Worm (Caenorhabditis elegans): ENCODE measurements around the gene eps-8.

eps-8 gene

DNA sequence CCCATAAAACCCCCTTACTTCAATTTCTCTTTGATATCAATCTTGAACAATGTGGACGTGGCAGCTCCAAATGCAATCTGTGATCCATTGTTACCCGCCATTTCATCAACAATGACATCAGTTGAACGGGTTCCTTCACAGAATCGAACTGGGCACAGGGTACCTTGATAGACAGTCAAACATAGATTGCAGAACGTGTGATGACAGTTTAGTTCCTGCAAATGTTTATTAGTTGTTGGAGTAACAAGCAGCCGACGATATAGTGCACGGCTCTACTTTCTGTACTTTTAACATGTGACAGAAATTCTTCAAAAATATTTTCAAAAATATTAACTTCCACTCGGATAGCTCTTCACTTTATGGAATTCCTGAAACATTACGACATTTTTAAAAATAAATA lies 65.0 kb downstream of the eps-8 start, which contains the start of gene Y57G11C.48:
Y57G11C.48 (minus strand) TSS at position 101 of the 400 bp plus-strand sequence.
- no peak for TF ChIP-seq pag-3 (tag; optimal IDR thresholded peaks at IDR 0.05; ENCODE audit: borderline replicate concordance)
- TF ChIP-seq C38D4.7 (GFP tag; optimal IDR thresholded peaks at IDR 0.05) = no peak
- TF ChIP-seq pat-9 (tag; optimal IDR thresholded peaks at IDR 0.05) = no peak
- no peak for TF ChIP-seq che-1 (tag; optimal IDR thresholded peaks at IDR 0.05)
- no peak for TF ChIP-seq ceh-34 (tag; optimal IDR thresholded peaks at IDR 0.05)
- TF ChIP-seq Y22D7AL.16 (tag; optimal IDR thresholded peaks at IDR 0.05) = no peak

DNA sequence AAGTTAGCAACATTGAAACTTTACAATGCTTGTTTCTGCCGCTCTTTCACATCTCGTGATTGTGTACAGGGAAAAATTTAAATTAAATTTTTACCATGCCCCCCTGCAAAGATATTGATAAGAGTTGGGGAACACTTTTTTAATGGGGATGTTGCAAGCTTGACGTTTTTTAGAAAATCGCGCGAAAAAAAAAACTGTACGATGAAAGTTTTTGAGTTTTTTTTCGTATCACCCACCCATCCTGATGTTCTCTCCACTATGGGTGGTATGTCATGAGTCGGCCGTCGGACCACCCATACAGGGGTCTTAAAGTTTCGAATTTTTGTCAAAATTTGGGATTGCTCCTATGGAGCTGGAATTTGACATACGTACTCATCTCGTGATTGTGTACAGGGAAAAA lies 69.8 kb downstream of the eps-8 start:
- no peak for TF ChIP-seq elt-2 (tag; optimal IDR thresholded peaks at IDR 0.05)
- TF ChIP-seq ceh-48 (tag; optimal IDR thresholded peaks at IDR 0.05) = no peak
- no peak for TF ChIP-seq sox-2 (GFP tag; IDR thresholded peaks at IDR 0.05)
- no peak for TF ChIP-seq lin-11 (tag; optimal IDR thresholded peaks at IDR 0.05)
- TF ChIP-seq C08G9.2 (tag; optimal IDR thresholded peaks at IDR 0.05) = no peak
- no peak for TF ChIP-seq pat-9 (tag; optimal IDR thresholded peaks at IDR 0.05)
- TF ChIP-seq ceh-6 (GFP tag; optimal IDR thresholded peaks at IDR 0.05) = no peak
- TF ChIP-seq fkh-10 (GFP tag; optimal IDR thresholded peaks at IDR 0.05) = no peak
- TF ChIP-seq ceh-19 (GFP tag; optimal IDR thresholded peaks at IDR 0.05) = no peak

Measured in whole organism, late embryonic.